ENCODE assay signal across 1 fruit fly cellular context in genomic region chrX:7336121-7336961, dm6.
A peak's percentile ranks its signal among the peaks of the same experiment; 100 is the strongest.
TF ChIP-seq lines count a peak whose summit lies in the region.

No protein-coding gene starts in this region.

TF ChIP-seq in whole organism, embryonic, 481 proteins besides CTCF, POLR2A, EP300 and RAD21 (continued from another document and continues in another):
- TF ChIP-seq CG13424 (tag; optimal IDR thresholded peaks at IDR 0.05; lab: Kevin White, UChicago) (peak; percentile 92), CG9727 (GFP tag; optimal IDR thresholded peaks at IDR 0.05; lab: Kevin White, UChicago) (peak; percentile 83), Rfx (GFP tag; IDR thresholded peaks at IDR 0.05; lab: Robert Waterston, UW) (peak; percentile 73), CG10543 (GFP tag; optimal IDR thresholded peaks at IDR 0.05; lab: Kevin White, UChicago) (peak; percentile 36), CG42726 (GFP tag; IDR thresholded peaks at IDR 0.05; lab: Robert Waterston, UW; ENCODE audit: partially characterized antibody) (no peak), CG12744 (GFP tag; optimal IDR thresholded peaks at IDR 0.05; lab: Kevin White, UChicago) (peak; percentile 79), CoRest (tag; optimal IDR thresholded peaks at IDR 0.05; lab: Kevin White, UChicago) (peak; percentile 94), CG2889 (GFP tag; IDR thresholded peaks at IDR 0.05; lab: Robert Waterston, UW) (peak; percentile 63; the same call in 2 of the 3 replicates), HLH54F (GFP tag; optimal IDR thresholded peaks at IDR 0.05; lab: Kevin White, UChicago) (peak; percentile 80), btn (GFP tag; optimal IDR thresholded peaks at IDR 0.05; lab: Kevin White, UChicago) (peak; percentile 89), CG15514 (GFP tag; optimal IDR thresholded peaks at IDR 0.05; lab: Kevin White, UChicago) (peak; percentile 64), CG3281 (GFP tag; optimal IDR thresholded peaks at IDR 0.05; lab: Kevin White, UChicago) (peak; percentile 86), pan (optimal IDR thresholded peaks at IDR 0.05; lab: Kevin White, UChicago) (no peak), pan (GFP tag; optimal IDR thresholded peaks at IDR 0.05 in 1 of 2, IDR thresholded peaks at IDR 0.05 in 1 of 2) (peak in 1 of 2 experiments; percentile 90), ems (GFP tag; optimal IDR thresholded peaks at IDR 0.05; lab: Kevin White, UChicago) (peak; percentile 88), MESR4 (GFP tag; optimal IDR thresholded peaks at IDR 0.05; lab: Kevin White, UChicago) (peak; percentile 37), Ptx1 (GFP tag; IDR thresholded peaks at IDR 0.05; lab: Robert Waterston, UW) (peak; percentile 90), Meics (GFP tag; optimal IDR thresholded peaks at IDR 0.05; lab: Kevin White, UChicago) (peak; percentile 84), CG4328 (GFP tag; optimal IDR thresholded peaks at IDR 0.05; lab: Kevin White, UChicago) (peak; percentile 18), dmrt99B (tag; optimal IDR thresholded peaks at IDR 0.05; lab: Kevin White, UChicago) (peak; percentile 97), C15 (GFP tag; IDR thresholded peaks at IDR 0.05; lab: Robert Waterston, UW) (0 out of 3 replicates have a peak, but pooled peaks have one; percentile 33), CG6654 (GFP tag; optimal IDR thresholded peaks at IDR 0.05; lab: Kevin White, UChicago) (peak; percentile 97), CG11560 (tag; IDR thresholded peaks at IDR 0.05; lab: Robert Waterston, UW) (peak; percentile 60; the same call in 1 of the 3 replicates), NC2β (GFP tag; optimal IDR thresholded peaks at IDR 0.05; lab: Kevin White, UChicago) (peak; percentile 94), CG1602 (GFP tag; optimal IDR thresholded peaks at IDR 0.05; lab: Kevin White, UChicago) (peak; percentile 90), CG11456 (GFP tag; IDR thresholded peaks at IDR 0.05; lab: Robert Waterston, UW) (peak; percentile 57; the same call in 1 of the 3 replicates), H15 (GFP tag; IDR thresholded peaks at IDR 0.05; lab: Robert Waterston, UW) (peak; percentile 83), CG2116 (GFP tag; optimal IDR thresholded peaks at IDR 0.05; lab: Kevin White, UChicago) (peak; percentile 65), unpg (GFP tag; optimal IDR thresholded peaks at IDR 0.05; lab: Kevin White, UChicago) (peak; percentile 95), CG12236 (GFP tag; optimal IDR thresholded peaks at IDR 0.05; lab: Kevin White, UChicago) (peak; percentile 89), Hr39 (optimal IDR thresholded peaks at IDR 0.05; lab: Kevin White, UChicago) (no peak), Poxn (GFP tag; IDR thresholded peaks at IDR 0.05; lab: Robert Waterston, UW) (no peak), Bteb2 (GFP tag; optimal IDR thresholded peaks at IDR 0.05; lab: Kevin White, UChicago) (peak; percentile 66), zfh2 (GFP tag; optimal IDR thresholded peaks at IDR 0.05; lab: Kevin White, UChicago) (peak; percentile 35), eyg (GFP tag; optimal IDR thresholded peaks at IDR 0.05; lab: Kevin White, UChicago) (peak; percentile 68), onecut (GFP tag; IDR thresholded peaks at IDR 0.05; lab: Robert Waterston, UW) (peak; percentile 80), CG34422 (GFP tag; IDR thresholded peaks at IDR 0.05; lab: Robert Waterston, UW) (peak; percentile 90), psq (GFP tag; optimal IDR thresholded peaks at IDR 0.05; lab: Kevin White, UChicago) (no peak), CG18262 (tag; optimal IDR thresholded peaks at IDR 0.05; lab: Kevin White, UChicago) (peak; percentile 96), HmgZ (tag; optimal IDR thresholded peaks at IDR 0.05; lab: Kevin White, UChicago) (peak; percentile 85), fru (optimal IDR thresholded peaks at IDR 0.05; lab: Kevin White, UChicago) (no peak), CG12219 (GFP tag; optimal IDR thresholded peaks at IDR 0.05; lab: Kevin White, UChicago) (peak; percentile 96), pb (GFP tag; optimal IDR thresholded peaks at IDR 0.05; lab: Kevin White, UChicago) (peak; percentile 78), Lpt (GFP tag; optimal IDR thresholded peaks at IDR 0.05; lab: Kevin White, UChicago) (peak; percentile 52), sob (GFP tag; IDR thresholded peaks at IDR 0.05; lab: Robert Waterston, UW) (peak; percentile 82), Oaz (GFP tag; IDR thresholded peaks at IDR 0.05; lab: Robert Waterston, UW) (peak; percentile 56), B-H1 (GFP tag; IDR thresholded peaks at IDR 0.05; lab: Robert Waterston, UW) (peak; percentile 72; the same call in 2 of the 3 replicates), grn (GFP tag; optimal IDR thresholded peaks at IDR 0.05; lab: Kevin White, UChicago) (peak; percentile 65), vfl (GFP tag; optimal IDR thresholded peaks at IDR 0.05; lab: Kevin White, UChicago) (peak; percentile 53), Hr51 (GFP tag; optimal IDR thresholded peaks at IDR 0.05; lab: Kevin White, UChicago) (peak; percentile 69 to 95), Jarid2 (GFP tag; optimal IDR thresholded peaks at IDR 0.05; lab: Kevin White, UChicago) (peak; percentile 65), CG30431 (GFP tag; optimal IDR thresholded peaks at IDR 0.05; lab: Kevin White, UChicago) (peak; percentile 90), disco-r (GFP tag; optimal IDR thresholded peaks at IDR 0.05; lab: Kevin White, UChicago) (peak; percentile 71), CG10431 (GFP tag; optimal IDR thresholded peaks at IDR 0.05; lab: Kevin White, UChicago) (no peak), Dip3 (GFP tag; optimal IDR thresholded peaks at IDR 0.05; lab: Kevin White, UChicago) (peak; percentile 63), tx (GFP tag; optimal IDR thresholded peaks at IDR 0.05; lab: Kevin White, UChicago) (peak; percentile 85), CG8388 (GFP tag; optimal IDR thresholded peaks at IDR 0.05; lab: Kevin White, UChicago) (peak; percentile 95), lbe (GFP tag; optimal IDR thresholded peaks at IDR 0.05; lab: Kevin White, UChicago) (no peak), CG3838 (GFP tag; optimal IDR thresholded peaks at IDR 0.05; lab: Kevin White, UChicago) (peak; percentile 68), Nf-YC (tag; optimal IDR thresholded peaks at IDR 0.05; lab: Kevin White, UChicago) (peak; percentile 67), CG1529 (GFP tag; optimal IDR thresholded peaks at IDR 0.05; lab: Kevin White, UChicago) (peak; percentile 93), gt (GFP tag; IDR thresholded peaks at IDR 0.05; lab: Robert Waterston, UW) (peak; percentile 58; the same call in 1 of the 2 replicates), hbn (GFP tag; IDR thresholded peaks at IDR 0.05; lab: Robert Waterston, UW; ENCODE audit: partially characterized antibody) (no peak), CG2875 (GFP tag; optimal IDR thresholded peaks at IDR 0.05; lab: Kevin White, UChicago) (peak; percentile 92), Vsx1 (GFP tag; optimal IDR thresholded peaks at IDR 0.05; lab: Kevin White, UChicago) (peak; percentile 84), caup (GFP tag; optimal IDR thresholded peaks at IDR 0.05; lab: Kevin White, UChicago; ENCODE audit: severe bottlenecking) (peak; percentile 77), CG13894 (tag; optimal IDR thresholded peaks at IDR 0.05; lab: Kevin White, UChicago) (peak; percentile 1), CG17912 (GFP tag; optimal IDR thresholded peaks at IDR 0.05; lab: Kevin White, UChicago) (peak; percentile 52), CG12299 (tag; optimal IDR thresholded peaks at IDR 0.05; lab: Kevin White, UChicago) (peak; percentile 84), Bdp1 (GFP tag; optimal IDR thresholded peaks at IDR 0.05; lab: Kevin White, UChicago) (peak; percentile 77), CG17359 (tag; optimal IDR thresholded peaks at IDR 0.05; lab: Kevin White, UChicago) (peak; percentile 94), CG18764 (GFP tag; optimal IDR thresholded peaks at IDR 0.05; lab: Kevin White, UChicago) (peak; percentile 80), MTF-1 (GFP tag; optimal IDR thresholded peaks at IDR 0.05; lab: Kevin White, UChicago; ENCODE audit: borderline replicate concordance) (peak; percentile 88), Ravus (GFP tag; IDR thresholded peaks at IDR 0.05; lab: Robert Waterston, UW) (peak; percentile 49), otp (GFP tag; IDR thresholded peaks at IDR 0.05; lab: Robert Waterston, UW) (peak; percentile 75), CG15011 (GFP tag; optimal IDR thresholded peaks at IDR 0.05; lab: Kevin White, UChicago) (peak; percentile 83), CG16813 (GFP tag; IDR thresholded peaks at IDR 0.05; lab: Robert Waterston, UW; ENCODE audit: partially characterized antibody) (no peak), CG10267 (tag; optimal IDR thresholded peaks at IDR 0.05; lab: Kevin White, UChicago) (peak; percentile 87), CG17568 (GFP tag; optimal IDR thresholded peaks at IDR 0.05; lab: Kevin White, UChicago) (peak; percentile 73), yki (optimal IDR thresholded peaks at IDR 0.05; lab: Kevin White, UChicago) (peak; percentile 8), CG10147 (GFP tag; optimal IDR thresholded peaks at IDR 0.05; lab: Kevin White, UChicago) (peak; percentile 77), CG2678 (tag; optimal IDR thresholded peaks at IDR 0.05; lab: Kevin White, UChicago) (peak; percentile 94), CG2120 (GFP tag; optimal IDR thresholded peaks at IDR 0.05; lab: Kevin White, UChicago) (peak; percentile 79), CG2712 (tag; optimal IDR thresholded peaks at IDR 0.05; lab: Kevin White, UChicago) (peak; percentile 97), BEAF-32 (GFP tag; optimal IDR thresholded peaks at IDR 0.05; lab: Kevin White, UChicago) (no peak), CG9797 (GFP tag; optimal IDR thresholded peaks at IDR 0.05; lab: Kevin White, UChicago) (peak; percentile 3), croc (GFP tag; conservative IDR thresholded peaks at IDR 0.05; lab: Robert Waterston, UW) (peak; percentile 87), CG4360 (GFP tag; IDR thresholded peaks at IDR 0.05; lab: Robert Waterston, UW) (peak; percentile 62), B-H2 (GFP tag; optimal IDR thresholded peaks at IDR 0.05; lab: Kevin White, UChicago) (peak; percentile 20), CG33557 (GFP tag; optimal IDR thresholded peaks at IDR 0.05; lab: Kevin White, UChicago) (peak; percentile 87), CG18599 (GFP tag; optimal IDR thresholded peaks at IDR 0.05; lab: Kevin White, UChicago) (peak; percentile 90), TFAM (GFP tag; optimal IDR thresholded peaks at IDR 0.05; lab: Kevin White, UChicago) (peak; percentile 67), h (optimal IDR thresholded peaks at IDR 0.05; lab: Kevin White, UChicago) (no peak), Eip74EF (GFP tag; optimal IDR thresholded peaks at IDR 0.05; lab: Kevin White, UChicago) (peak in 1 of 2 experiments; percentile 91), prd (optimal IDR thresholded peaks at IDR 0.05; lab: Kevin White, UChicago) (no peak), prd (GFP tag; IDR thresholded peaks at IDR 0.05; lab: Robert Waterston, UW) (peak; percentile 89), CG11085 (GFP tag; IDR thresholded peaks at IDR 0.05; lab: Robert Waterston, UW) (peak; percentile 68), CG13624 (GFP tag; optimal IDR thresholded peaks at IDR 0.05; lab: Kevin White, UChicago) (peak; percentile 84), HmgD (GFP tag; optimal IDR thresholded peaks at IDR 0.05; lab: Kevin White, UChicago) (peak; percentile 46), repo (GFP tag; optimal IDR thresholded peaks at IDR 0.05; lab: Kevin White, UChicago) (peak; percentile 85), CG12155 (GFP tag; optimal IDR thresholded peaks at IDR 0.05; lab: Kevin White, UChicago) (peak; percentile 72), CG6854 (GFP tag; optimal IDR thresholded peaks at IDR 0.05; lab: Kevin White, UChicago) (peak; percentile 69), bigmax (GFP tag; optimal IDR thresholded peaks at IDR 0.05; lab: Kevin White, UChicago) (no peak), YL-1 (GFP tag; optimal IDR thresholded peaks at IDR 0.05; lab: Kevin White, UChicago) (peak; percentile 10), Dad (GFP tag; optimal IDR thresholded peaks at IDR 0.05; lab: Kevin White, UChicago) (peak; percentile 86), Taf1 (GFP tag; IDR thresholded peaks at IDR 0.05; lab: Robert Waterston, UW) (peak; percentile 44; the same call in 1 of the 2 replicates), CG3995 (GFP tag; optimal IDR thresholded peaks at IDR 0.05; lab: Kevin White, UChicago) (peak; percentile 15), emc (GFP tag; optimal IDR thresholded peaks at IDR 0.05; lab: Kevin White, UChicago) (peak; percentile 42), Dp (GFP tag; optimal IDR thresholded peaks at IDR 0.05; lab: Kevin White, UChicago) (no peak), HLHmδ (GFP tag; optimal IDR thresholded peaks at IDR 0.05; lab: Kevin White, UChicago) (no peak), CG12391 (tag; optimal IDR thresholded peaks at IDR 0.05; lab: Kevin White, UChicago) (peak; percentile 95), slou (GFP tag; optimal IDR thresholded peaks at IDR 0.05; lab: Kevin White, UChicago) (peak; percentile 29), corto (GFP tag; optimal IDR thresholded peaks at IDR 0.05; lab: Kevin White, UChicago) (no peak), CG10462 (GFP tag; optimal IDR thresholded peaks at IDR 0.05; lab: Kevin White, UChicago) (peak; percentile 87), CG5953 (GFP tag; IDR thresholded peaks at IDR 0.05; lab: Robert Waterston, UW) (peak; percentile 71), gsb-n (tag; optimal IDR thresholded peaks at IDR 0.05; lab: Kevin White, UChicago) (peak; percentile 93), CG7839 (tag; optimal IDR thresholded peaks at IDR 0.05; lab: Kevin White, UChicago) (peak; percentile 95), crp (GFP tag; optimal IDR thresholded peaks at IDR 0.05; lab: Kevin White, UChicago) (peak in 1 of 2 experiments; percentile 49), CG1647 (GFP tag; optimal IDR thresholded peaks at IDR 0.05; lab: Kevin White, UChicago) (peak; percentile 83), jumu (GFP tag; optimal IDR thresholded peaks at IDR 0.05; lab: Kevin White, UChicago) (peak; percentile 88), D (optimal IDR thresholded peaks at IDR 0.05; lab: Kevin White, UChicago) (no peak), D (GFP tag; optimal IDR thresholded peaks at IDR 0.05; lab: Kevin White, UChicago) (peak; percentile 91), Fer3 (tag; optimal IDR thresholded peaks at IDR 0.05; lab: Kevin White, UChicago) (peak; percentile 81), CG8281 (tag; optimal IDR thresholded peaks at IDR 0.05; lab: Kevin White, UChicago) (peak; percentile 72), CG6813 (GFP tag; optimal IDR thresholded peaks at IDR 0.05; lab: Kevin White, UChicago) (peak; percentile 87), en (GFP tag; optimal IDR thresholded peaks at IDR 0.05; lab: Kevin White, UChicago) (peak; percentile 89), CkIIα-i1 (GFP tag; IDR thresholded peaks at IDR 0.05; lab: Robert Waterston, UW) (peak; percentile 43; the same call in 1 of the 2 replicates), ftz-f1 (GFP tag; optimal IDR thresholded peaks at IDR 0.05; lab: Kevin White, UChicago) (no peak), ash1 (GFP tag; optimal IDR thresholded peaks at IDR 0.05; lab: Kevin White, UChicago) (no peak), Oli (tag; optimal IDR thresholded peaks at IDR 0.05; lab: Kevin White, UChicago) (peak; percentile 96)
